Worm (Caenorhabditis elegans) whole organism, late embryonic: ENCODE results near the gene C13F10.8.

ENCODE experiments used
- C38D4.7 ChIP-seq: fragments of 200-800 bp; sonication (Bioruptor generic); optimal IDR thresholded peaks from 2 replicates; lab custom pipeline; 2018; ENCODE audit warnings: mild to moderate bottlenecking, missing genetic modification characterization, moderate library complexity, missing compliant biosample characterization
- K02D7.2 ChIP-seq: sonication (generic microtip); optimal IDR thresholded peaks from 2 replicates; lab custom pipeline; 2017; ENCODE audit warnings: mild to moderate bottlenecking, missing genetic modification characterization, missing compliant biosample characterization
- T23F11.4 ChIP-seq: fragments of 200-800 bp; sonication (Bioruptor generic); optimal IDR thresholded peaks from 2 replicates; lab custom pipeline; 2018; ENCODE audit warnings: mild to moderate bottlenecking, missing genetic modification characterization, missing compliant biosample characterization
- Y22D7AL.16 ChIP-seq: sonication (generic microtip); optimal IDR thresholded peaks from 2 replicates; lab custom pipeline; 2016; ENCODE audit warnings: missing genetic modification characterization, missing compliant biosample characterization
- ceh-14 ChIP-seq: sonication (generic microtip); optimal IDR thresholded peaks from 2 replicates; lab custom pipeline; 2016; ENCODE audit warnings: missing genotype, missing genetic modification characterization, missing compliant biosample characterization
- ceh-18 ChIP-seq: sonication (generic microtip); optimal IDR thresholded peaks from 2 replicates; lab custom pipeline; 2016; ENCODE audit warnings: missing genetic modification characterization, missing compliant biosample characterization
- ceh-19 ChIP-seq: fragments of 200-800 bp; sonication (Bioruptor generic); optimal IDR thresholded peaks from 2 replicates; lab custom pipeline; 2018; ENCODE audit warnings: mild to moderate bottlenecking, missing genetic modification characterization, missing compliant biosample characterization
- ceh-2 ChIP-seq: sonication (generic microtip); optimal IDR thresholded peaks from 2 replicates; lab custom pipeline; 2016; ENCODE audit warnings: missing genotype, missing genetic modification characterization, missing compliant biosample characterization
- ceh-22 ChIP-seq: sonication (generic microtip); optimal IDR thresholded peaks from 2 replicates; lab custom pipeline; 2017; ENCODE audit warnings: missing biosample characterization, missing genetic modification characterization
- ceh-31 ChIP-seq: sonication (generic microtip); optimal IDR thresholded peaks from 2 replicates; lab custom pipeline; 2016; ENCODE audit warnings: missing genetic modification characterization, missing compliant biosample characterization
- ceh-45 ChIP-seq: fragments of 200-800 bp; sonication (Bioruptor generic); IDR thresholded peaks from 2 replicates; pipeline ENCODE4 v1.3.6; 2022; ENCODE audit warnings: missing genetic modification reagents, missing genetic modification characterization, missing compliant biosample characterization
- ceh-48 ChIP-seq: sonication (generic microtip); optimal IDR thresholded peaks from 2 replicates; lab custom pipeline; 2016; ENCODE audit warnings: missing genetic modification characterization, inconsistent platforms, missing compliant biosample characterization
- ceh-6 ChIP-seq: fragments of 200-800 bp; sonication (Bioruptor generic); optimal IDR thresholded peaks from 2 replicates; lab custom pipeline; 2018; ENCODE audit warnings: mild to moderate bottlenecking, missing genetic modification characterization, missing compliant biosample characterization
- ceh-9 ChIP-seq: sonication (generic microtip); optimal IDR thresholded peaks from 2 replicates; lab custom pipeline; 2016; ENCODE audit warnings: mild to moderate bottlenecking, missing genetic modification characterization, inconsistent platforms, missing compliant biosample characterization
- che-1 ChIP-seq: sonication (generic microtip); optimal IDR thresholded peaks from 2 replicates; lab custom pipeline; 2016; ENCODE audit warnings: mild to moderate bottlenecking, missing genetic modification characterization, missing compliant biosample characterization
- elt-2 ChIP-seq: sonication (generic microtip); optimal IDR thresholded peaks from 2 replicates; lab custom pipeline; 2016; ENCODE audit warnings: missing genetic modification reagents, missing genetic modification characterization, missing compliant biosample characterization
- ets-4 ChIP-seq: sonication (generic microtip); optimal IDR thresholded peaks from 2 replicates; lab custom pipeline; 2016; ENCODE audit warnings: missing genetic modification characterization, missing compliant biosample characterization
- eyg-1 ChIP-seq: sonication (generic microtip); optimal IDR thresholded peaks from 2 replicates; lab custom pipeline; 2016; ENCODE audit warnings: missing genotype, missing genetic modification characterization, missing compliant biosample characterization
- fkh-10 ChIP-seq: fragments of 150-350 bp; optimal IDR thresholded peaks from 2 replicates; lab custom pipeline; 2014; ENCODE audit warnings: missing biosample characterization, missing genetic modification reagents, missing genetic modification characterization
- fkh-6 ChIP-seq: sonication (generic microtip); optimal IDR thresholded peaks from 2 replicates; lab custom pipeline; 2016; ENCODE audit warnings: missing genetic modification characterization, missing compliant biosample characterization
- hlh-13 ChIP-seq: fragments of 200-800 bp; sonication (Bioruptor generic); optimal IDR thresholded peaks from 2 replicates; lab custom pipeline; 2018; ENCODE audit warnings: mild to moderate bottlenecking, missing genetic modification characterization, missing compliant biosample characterization
- hlh-15 ChIP-seq: sonication (generic microtip); optimal IDR thresholded peaks from 2 replicates; lab custom pipeline; 2016; ENCODE audit warnings: missing genetic modification characterization, missing compliant biosample characterization
- hlh-8 ChIP-seq: sonication (generic microtip); optimal IDR thresholded peaks from 2 replicates; lab custom pipeline; 2016; ENCODE audit warnings: missing genotype, missing genetic modification characterization, missing compliant biosample characterization
- madf-2 ChIP-seq: sonication (generic microtip); optimal IDR thresholded peaks from 2 replicates; lab custom pipeline; 2017; ENCODE audit warnings: missing genetic modification characterization, missing compliant biosample characterization
- nfya-1 ChIP-seq: sonication (generic microtip); optimal IDR thresholded peaks from 2 replicates; lab custom pipeline; 2017; ENCODE audit warnings: missing genetic modification characterization, mild to moderate bottlenecking, missing compliant biosample characterization, antibody characterized with exemption, moderate library complexity
- nhr-232 ChIP-seq: sonication (generic microtip); optimal IDR thresholded peaks from 2 replicates; lab custom pipeline; 2016; ENCODE audit warnings: missing genetic modification characterization, missing compliant biosample characterization
- npax-4 ChIP-seq: sonication (generic microtip); optimal IDR thresholded peaks from 2 replicates; lab custom pipeline; 2016; ENCODE audit warnings: missing genetic modification characterization, missing compliant biosample characterization
- pax-1 ChIP-seq: fragments of 150-350 bp; optimal IDR thresholded peaks from 2 replicates; lab custom pipeline; 2014; ENCODE audit warnings: missing biosample characterization, missing genetic modification characterization
- pqm-1 ChIP-seq: sonication (generic microtip); optimal IDR thresholded peaks from 2 replicates; lab custom pipeline; 2016; ENCODE audit warnings: missing genetic modification characterization, missing compliant biosample characterization
- rnt-1 ChIP-seq: sonication (generic microtip); optimal IDR thresholded peaks from 2 replicates; lab custom pipeline; 2016; ENCODE audit warnings: missing genetic modification characterization, missing compliant biosample characterization
- sox-2 ChIP-seq: fragments of 200-800 bp; sonication (Bioruptor generic); IDR thresholded peaks from 2 replicates; pipeline ENCODE4 v1.3.6; 2022; ENCODE audit warnings: missing genetic modification reagents, missing genetic modification characterization, missing compliant biosample characterization
- sox-4 ChIP-seq: sonication (generic microtip); optimal IDR thresholded peaks from 2 replicates; lab custom pipeline; 2017; ENCODE audit warnings: mild to moderate bottlenecking, missing genetic modification characterization, inconsistent platforms, missing compliant biosample characterization
- ttx-3 ChIP-seq: sonication (generic microtip); optimal IDR thresholded peaks from 2 replicates; lab custom pipeline; 2016; ENCODE audit warnings: missing genetic modification reagents, missing genetic modification characterization, missing compliant biosample characterization
- unc-3 ChIP-seq, 2 experiments: fragments of 200-800 bp in 1 of 2; sonication (Bioruptor generic) in 1 of 2; sonication (generic microtip) in 1 of 2; conservative IDR thresholded peaks in 1 of 2; optimal IDR thresholded peaks in 1 of 2; 2 replicates each; pipeline versions ENCODE4 v1.3.6 to Lab custom; 2016 to 2022; ENCODE audit warnings: missing compliant biosample characterization in 2 of 2, missing genetic modification characterization in 2 of 2, missing genetic modification reagents in 1 of 2
- unc-42 ChIP-seq: sonication (generic microtip); optimal IDR thresholded peaks from 2 replicates; lab custom pipeline; 2016; ENCODE audit warnings: missing genotype, missing genetic modification characterization, missing compliant biosample characterization
- unc-55 ChIP-seq: sonication (generic microtip); optimal IDR thresholded peaks from 2 replicates; lab custom pipeline; 2017; ENCODE audit warnings: missing biosample characterization, missing genetic modification reagents, missing genetic modification characterization
- unc-86 ChIP-seq: sonication (generic microtip); optimal IDR thresholded peaks from 2 replicates; lab custom pipeline; 2016; ENCODE audit warnings: missing genetic modification characterization, missing compliant biosample characterization
- zip-5 ChIP-seq: sonication (generic microtip); optimal IDR thresholded peaks from 2 replicates; lab custom pipeline; 2016; ENCODE audit warnings: missing genetic modification characterization, missing compliant biosample characterization
- ztf-16 ChIP-seq: sonication (generic microtip); optimal IDR thresholded peaks from 2 replicates; lab custom pipeline; 2017; ENCODE audit warnings: missing genetic modification characterization, missing compliant biosample characterization

C13F10.8 gene

DNA sequence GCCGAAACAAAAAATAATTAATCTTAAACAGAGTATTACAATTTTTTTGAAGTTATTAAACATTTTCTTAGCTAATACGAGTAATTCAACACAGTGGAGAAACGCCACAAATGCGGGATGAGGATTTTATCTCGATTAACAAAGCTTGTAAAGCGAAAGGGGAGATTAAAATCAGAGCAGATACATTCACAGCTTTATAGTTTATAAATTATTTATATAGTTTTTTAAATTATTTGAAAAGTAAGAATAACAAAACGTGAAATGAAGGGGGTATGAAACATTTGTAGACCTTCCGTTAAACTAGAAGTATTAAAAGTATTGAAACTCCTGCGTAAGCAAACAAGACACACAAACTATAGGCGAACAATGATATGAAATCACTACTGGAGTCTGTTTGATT lies 34.3 kb upstream of the C13F10.8 start, which contains the start of gene C05C8.8:
C05C8.8 (minus strand) TSS at position 101 of the 400 bp plus-strand sequence.
- TF ChIP-seq ztf-16 (tag; lab: Kevin White, UChicago) (no peak), K02D7.2 (tag; lab: Kevin White, UChicago) (no peak), unc-86 (tag; lab: Kevin White, UChicago) (no peak), ceh-2 (tag; lab: Kevin White, UChicago) (no peak), ceh-19 (GFP tag; lab: Kevin White, UChicago) (no peak), unc-55 (GFP tag; lab: Kevin White, UChicago) (no peak), rnt-1 (tag; lab: Kevin White, UChicago) (no peak), T23F11.4 (GFP tag; lab: Kevin White, UChicago) (no peak), madf-2 (tag; lab: Kevin White, UChicago) (no peak), elt-2 (tag; lab: Kevin White, UChicago) (no peak), ceh-45 (GFP tag; lab: Robert Waterston, UW) (no peak), nhr-232 (tag; lab: Kevin White, UChicago) (no peak), eyg-1 (tag; lab: Kevin White, UChicago) (no peak)

DNA sequence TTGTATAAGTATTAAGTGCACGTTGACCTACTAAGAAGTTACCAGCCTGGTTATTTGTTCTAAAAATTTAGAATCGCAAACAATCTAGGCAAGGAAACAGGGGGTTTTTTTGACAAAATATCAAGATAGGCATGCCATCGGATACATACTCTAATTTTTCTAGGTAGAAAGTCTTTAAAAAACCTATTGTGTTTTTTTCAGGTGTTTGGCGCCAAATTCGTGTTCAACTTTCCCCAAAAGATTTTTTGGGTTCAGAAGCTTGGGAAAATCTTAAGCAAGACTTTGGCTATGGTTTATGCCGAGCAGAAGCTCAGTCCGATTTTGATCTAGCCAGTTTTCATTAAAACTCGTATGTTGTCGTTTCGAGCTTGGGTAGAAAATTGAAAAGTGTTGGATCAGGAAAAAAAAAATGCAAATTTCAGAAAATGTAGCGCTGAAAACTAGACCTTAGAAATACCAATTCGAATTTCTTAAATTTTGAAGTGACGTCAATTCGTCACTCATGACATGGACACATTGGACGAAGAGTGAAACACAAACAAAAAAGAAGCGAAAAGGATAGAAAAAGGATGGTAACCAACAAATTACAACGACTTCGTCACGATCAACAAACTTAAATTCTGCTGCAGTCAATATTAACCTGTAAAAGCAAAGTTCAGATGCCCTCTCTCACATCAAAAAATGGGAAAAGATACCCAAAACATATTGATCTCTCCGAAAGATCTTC lies 27.6 kb upstream of the C13F10.8 start:
- TF ChIP-seq elt-2 (tag; lab: Kevin White, UChicago): no peak
- TF ChIP-seq hlh-8 (tag; lab: Kevin White, UChicago): no peak
- TF ChIP-seq hlh-15 (tag; lab: Kevin White, UChicago): no peak

DNA sequence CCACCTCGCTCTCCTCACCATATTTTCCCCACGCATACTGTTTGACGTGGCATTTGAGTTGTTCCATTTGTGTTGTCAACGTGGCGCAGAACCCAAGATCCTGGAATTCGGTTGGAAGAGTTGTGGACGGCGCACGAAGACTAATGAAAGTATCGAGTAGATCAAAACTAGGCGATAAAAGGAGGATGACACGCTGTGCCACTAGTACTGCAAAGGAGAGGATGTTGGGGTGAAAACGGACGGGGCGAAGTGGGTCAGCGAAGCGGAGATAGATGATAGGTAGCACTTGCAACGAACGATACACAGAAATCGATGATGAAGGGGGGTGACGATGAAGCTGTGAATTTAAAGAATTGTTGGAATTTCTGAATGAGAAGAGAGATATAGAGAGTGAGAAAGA lies 26.1 kb upstream of the C13F10.8 start, which contains the start of gene C05C8.7:
C05C8.7 (minus strand) TSS at position 100 of the 400 bp plus-strand sequence.
- TF ChIP-seq ceh-2 (tag; lab: Kevin White, UChicago) (no peak), unc-3 (GFP tag; conservative IDR thresholded peaks at IDR 0.05; lab: Robert Waterston, UW) (no peak), unc-3 (tag; optimal IDR thresholded peaks at IDR 0.05; lab: Kevin White, UChicago) (no peak), ceh-9 (tag; lab: Kevin White, UChicago) (no peak), hlh-8 (tag; lab: Kevin White, UChicago) (no peak), ceh-31 (tag; lab: Kevin White, UChicago) (no peak), sox-4 (tag; lab: Kevin White, UChicago) (no peak), che-1 (tag; lab: Kevin White, UChicago) (no peak), unc-55 (GFP tag; lab: Kevin White, UChicago) (no peak), hlh-13 (GFP tag; lab: Kevin White, UChicago) (no peak), pqm-1 (tag; lab: Kevin White, UChicago) (no peak), fkh-10 (no peak)

ce11 chrV:7239471-7239870 lies 18.6 kb upstream of the C13F10.8 start, which contains the start of gene C05C8.1:
TSS of gene C05C8.1 (plus strand) at chrV:7239771.
- TF ChIP-seq npax-4: no peak
- TF ChIP-seq ceh-31 (tag; lab: Kevin White, UChicago): no peak

ce11 chrV:7237133-7237532 lies 16.3 kb upstream of the C13F10.8 start, which contains the start of gene hyls-1:
TSS of gene hyls-1 (plus strand) at chrV:7237381.
- TF ChIP-seq ceh-14 (tag; lab: Kevin White, UChicago) (peak; percentile 25), unc-42 (peak; percentile 59), ceh-18 (peak; percentile 58), elt-2 (tag; lab: Kevin White, UChicago) (peak; percentile 36), unc-3 (GFP tag; conservative IDR thresholded peaks at IDR 0.05; lab: Robert Waterston, UW) (no peak), unc-3 (tag; optimal IDR thresholded peaks at IDR 0.05; lab: Kevin White, UChicago) (no peak), nfya-1 (tag; lab: Kevin White, UChicago) (peak; percentile 82), Y22D7AL.16 (tag; lab: Kevin White, UChicago) (no peak), ttx-3 (tag; lab: Kevin White, UChicago) (no peak), C38D4.7 (GFP tag; lab: Kevin White, UChicago) (no peak), sox-2 (GFP tag; lab: Robert Waterston, UW) (no peak), T23F11.4 (GFP tag; lab: Kevin White, UChicago) (no peak), ceh-31 (tag; lab: Kevin White, UChicago) (peak; percentile 57), hlh-15 (tag; lab: Kevin White, UChicago) (no peak), pax-1 (tag; lab: Kevin White, UChicago) (peak; percentile 74), ceh-6 (no peak), ets-4 (tag; lab: Kevin White, UChicago) (no peak), unc-86 (tag; lab: Kevin White, UChicago) (no peak), fkh-6 (tag; lab: Kevin White, UChicago) (no peak), ceh-22 (tag; lab: Kevin White, UChicago) (no peak), zip-5 (tag; lab: Kevin White, UChicago) (no peak), ceh-48 (tag; lab: Kevin White, UChicago) (no peak), ztf-16 (tag; lab: Kevin White, UChicago) (peak; percentile 7), K02D7.2 (tag; lab: Kevin White, UChicago) (no peak)
